Fruit fly (Drosophila melanogaster) ovary, adult (tissue): ENCODE measurements around the gene CG31050.

ENCODE experiments used
- CG17801 ChIP-seq: fragments of 200-800 bp; optimal IDR thresholded peaks from 2 replicates; lab custom pipeline; 2019; ENCODE audit warnings: missing biosample characterization, mild to moderate bottlenecking, missing genetic modification characterization, moderate library complexity; ENCODE audit not compliant: partially characterized antibody

CG31050 gene

DNA sequence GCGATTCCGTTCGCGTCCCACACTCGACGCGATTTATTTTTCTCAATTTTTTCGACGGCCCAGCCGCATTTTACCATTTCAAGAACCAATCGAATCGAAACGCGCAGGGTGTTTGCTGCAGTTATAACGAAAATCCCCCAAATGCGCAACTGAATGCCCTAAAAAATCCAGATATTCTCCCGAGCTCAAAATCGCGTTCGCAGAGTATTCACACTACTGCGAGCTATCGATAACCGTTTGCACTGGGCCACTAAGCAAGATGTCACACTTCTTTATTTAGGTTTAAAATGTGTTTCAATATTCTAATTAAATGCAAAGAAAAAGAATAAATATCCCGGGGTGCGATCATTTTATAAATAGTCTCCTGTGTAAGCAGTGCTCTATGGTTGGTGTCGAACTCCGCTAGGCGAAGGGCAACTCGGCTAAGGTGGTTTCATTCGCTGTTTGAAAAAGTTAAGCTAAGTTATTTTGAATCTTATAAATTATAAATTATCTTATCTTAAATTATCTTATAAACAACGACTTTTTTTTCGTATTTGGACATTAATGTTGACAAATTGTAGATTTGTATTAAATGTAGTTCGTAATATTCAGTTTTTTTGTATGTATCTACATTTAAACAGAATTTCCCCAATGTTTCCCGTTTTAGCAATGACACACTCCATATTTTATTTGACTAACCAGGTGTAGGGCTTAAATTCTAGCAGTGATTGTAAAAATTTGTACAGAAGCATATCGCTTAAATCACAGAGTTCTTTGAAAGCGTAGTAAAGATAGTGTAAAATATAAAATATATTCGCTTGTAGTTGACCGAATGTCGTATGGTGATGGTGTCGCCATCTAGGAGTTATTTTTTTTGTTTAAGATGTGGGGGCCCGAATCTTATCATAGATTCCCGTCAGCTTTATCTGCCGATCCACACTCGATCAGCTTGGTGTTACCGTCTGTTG is 15.0 kb downstream of the CG31050 start, which contains the start of gene CG10011:
Gene CG10011 (minus strand): TSS at position 119 of the 950 bp plus-strand sequence.
- no peak for TF ChIP-seq CG17801

DNA sequence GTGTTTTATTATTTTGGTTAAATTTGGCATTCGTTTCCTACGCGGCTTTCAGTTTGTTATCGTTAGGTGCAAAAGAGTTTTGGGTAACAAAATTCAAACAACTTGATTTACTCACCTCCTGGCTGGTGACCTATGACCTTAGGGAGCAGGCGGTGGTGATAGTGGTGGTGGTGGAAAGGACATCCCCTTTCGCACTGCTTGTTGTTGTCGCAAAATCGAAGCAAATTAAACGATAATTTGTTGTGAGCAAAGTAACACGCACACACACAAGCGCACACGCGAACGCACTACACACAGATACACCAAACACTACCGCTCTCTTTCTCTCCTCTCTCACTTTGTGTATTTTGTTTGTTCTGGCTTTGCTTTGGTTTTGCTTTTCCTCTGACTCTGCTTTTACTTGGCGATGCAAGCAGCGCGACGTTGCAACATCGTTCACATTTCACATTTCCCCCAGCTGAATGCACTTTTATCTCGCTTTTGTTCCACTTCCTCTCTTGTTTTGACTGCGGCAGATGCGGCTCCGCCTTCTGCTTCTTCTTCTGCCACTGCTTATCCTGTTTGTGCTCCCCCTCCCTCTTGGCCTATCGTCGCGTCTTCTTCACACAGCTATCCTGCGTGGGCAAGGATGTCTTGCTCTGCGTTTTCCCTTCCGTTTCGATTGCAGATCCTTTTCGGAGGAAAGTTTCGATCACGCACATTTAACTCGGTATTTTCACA is 15.9 kb downstream of the CG31050 start:
- TF ChIP-seq CG17801 = no peak

DNA sequence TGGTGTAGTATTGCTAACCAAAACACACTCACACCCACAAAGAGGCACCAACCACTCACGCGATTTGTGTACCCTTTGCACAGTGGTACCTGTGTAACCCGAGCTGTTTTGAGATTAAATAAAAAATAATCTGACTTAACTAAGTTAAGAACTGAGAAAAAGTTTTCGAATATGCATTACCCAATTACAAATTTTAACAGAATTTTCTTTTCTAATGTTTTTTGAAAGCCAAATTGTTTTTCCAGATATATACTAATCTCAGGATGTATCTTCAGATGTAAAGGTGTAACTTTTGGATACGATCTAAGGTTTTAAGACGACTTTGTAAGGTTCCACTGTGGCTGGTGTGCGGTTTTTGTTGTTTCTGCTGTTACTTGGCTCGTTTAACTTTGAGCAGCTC is 16.5 kb downstream of the CG31050 start:
- TF ChIP-seq CG17801 = peak; percentile 80

DNA sequence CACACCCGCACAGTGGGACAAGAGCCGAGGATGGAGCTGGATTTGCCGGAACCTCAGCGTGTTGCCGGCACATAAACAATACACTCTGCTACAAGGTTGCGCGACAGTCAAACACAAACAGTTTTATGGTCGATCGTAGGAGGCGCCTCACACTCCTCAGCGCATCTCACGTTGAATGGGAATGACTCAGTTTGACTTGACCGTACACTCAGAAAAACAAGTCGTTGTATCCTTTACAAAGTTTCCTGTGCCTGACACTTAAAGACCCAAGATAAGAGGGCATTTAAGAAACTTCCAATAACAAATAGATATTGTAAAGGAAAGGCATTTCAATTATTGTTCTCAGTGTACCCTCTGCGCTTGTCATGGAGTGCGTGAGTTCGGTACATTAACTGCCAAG is 18.5 kb downstream of the CG31050 start:
- TF ChIP-seq CG17801 = no peak

DNA sequence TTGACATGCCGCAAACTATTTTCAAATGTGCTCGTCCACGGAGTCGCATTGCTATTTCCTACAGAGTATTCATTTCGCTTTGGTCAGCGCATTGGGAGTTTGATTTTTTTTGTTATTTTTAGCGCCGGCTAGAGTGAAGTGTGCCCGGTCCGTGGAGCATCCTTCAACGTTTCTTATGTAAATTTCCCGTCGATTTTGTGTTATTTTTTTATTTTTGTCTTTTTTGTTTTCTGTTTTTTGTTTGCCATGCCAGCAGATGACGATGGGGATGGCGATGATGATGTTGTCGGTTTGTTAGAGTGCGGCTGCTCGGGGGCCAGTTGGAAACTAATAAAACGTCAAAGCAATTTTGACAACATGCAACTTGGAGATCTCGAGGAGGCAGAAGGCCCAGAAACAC is 19.4 kb downstream of the CG31050 start:
- TF ChIP-seq CG17801 = no peak

DNA sequence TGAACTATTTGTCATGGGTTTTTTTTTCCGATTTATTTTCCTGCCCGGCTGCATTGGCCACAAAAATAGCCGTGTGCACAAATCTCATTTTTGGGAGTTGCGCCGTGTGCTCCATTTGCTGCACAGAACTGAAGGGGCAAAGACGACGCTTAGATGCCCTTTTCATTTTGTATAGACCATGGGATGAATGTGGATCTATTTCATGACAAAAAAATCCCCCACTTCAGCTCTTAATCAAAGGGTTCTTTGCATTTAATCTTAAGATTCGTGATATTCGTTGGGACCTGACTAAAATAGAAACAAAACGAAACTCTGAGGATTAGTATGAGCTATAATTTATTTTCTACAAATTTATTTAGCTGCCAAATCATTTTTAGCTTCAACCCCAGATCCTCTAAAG is 20.2 kb downstream of the CG31050 start:
- TF ChIP-seq CG17801 = no peak

DNA sequence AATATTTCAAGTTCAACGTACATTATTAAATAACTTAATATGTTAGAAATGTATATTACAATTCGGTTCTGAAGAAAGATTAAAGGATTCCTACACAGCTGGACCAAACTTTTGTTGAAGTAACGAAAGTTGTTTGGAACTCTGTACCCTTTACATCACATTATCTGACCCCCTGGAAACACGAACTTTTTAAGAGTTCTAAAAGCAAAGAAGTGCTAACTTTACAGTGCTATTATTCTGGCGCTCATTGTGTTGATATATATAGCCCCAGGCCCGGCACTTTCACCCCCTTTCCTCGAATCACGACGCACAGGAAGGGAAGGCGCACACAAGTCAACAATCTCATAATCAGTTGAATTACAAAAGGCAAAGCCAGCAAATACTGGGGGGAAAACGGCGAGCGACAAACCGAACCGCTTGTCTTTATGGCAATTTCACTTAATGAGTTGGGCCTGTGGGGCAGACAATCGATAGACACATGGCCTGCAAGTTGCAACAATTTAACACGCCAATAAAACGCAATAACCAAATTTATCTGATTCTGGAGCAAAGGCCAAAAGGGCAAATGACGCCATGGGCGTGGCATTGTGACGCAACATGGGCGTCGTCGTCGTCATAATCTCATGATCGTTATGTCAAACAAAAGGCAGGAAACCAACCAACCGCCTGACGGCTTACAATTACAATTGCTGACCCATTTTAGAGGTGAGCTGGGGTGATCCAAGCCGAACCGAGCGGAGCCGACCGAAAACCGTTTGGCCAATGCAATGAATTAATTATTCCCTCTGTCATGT is 20.9 kb downstream of the CG31050 start:
- TF ChIP-seq CG17801 = no peak

DNA sequence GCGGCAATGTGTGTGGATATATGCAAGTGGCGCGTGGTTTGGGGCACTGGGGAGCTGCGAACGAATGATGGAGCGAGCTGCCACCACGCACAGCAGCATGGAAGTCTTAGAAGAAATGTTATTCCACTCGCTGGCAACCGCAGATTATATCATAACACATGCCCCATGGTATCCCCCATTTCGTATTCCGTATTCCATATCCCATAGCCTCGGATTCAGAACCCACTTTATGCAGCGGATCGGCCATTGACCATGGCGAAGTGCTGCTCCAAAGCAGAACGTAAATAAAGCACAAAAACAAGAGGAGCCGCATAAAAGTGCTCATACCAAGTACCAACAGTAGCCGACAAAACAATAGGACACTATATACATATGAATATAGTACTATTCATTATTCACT is 21.6 kb downstream of the CG31050 start:
- no peak for TF ChIP-seq CG17801

DNA sequence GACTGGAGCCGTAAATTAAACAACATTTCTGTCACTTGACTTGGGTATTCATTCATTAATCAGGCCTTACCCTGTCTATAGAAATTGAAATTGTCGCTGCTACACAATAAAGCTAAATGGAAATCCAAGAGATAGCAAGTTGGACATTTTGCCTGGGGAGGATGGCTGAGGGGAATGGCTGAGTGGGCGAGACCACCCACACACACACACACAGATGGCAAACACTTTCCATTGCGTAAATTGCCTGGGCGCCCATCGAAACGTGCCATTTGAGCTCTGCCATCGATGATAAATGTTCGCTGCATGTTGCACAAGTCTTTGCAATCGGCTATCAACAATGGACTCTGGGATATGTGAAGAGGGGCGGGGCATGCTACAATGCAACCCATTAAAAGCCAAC is 23.0 kb downstream of the CG31050 start:
- TF ChIP-seq CG17801 = no peak

DNA sequence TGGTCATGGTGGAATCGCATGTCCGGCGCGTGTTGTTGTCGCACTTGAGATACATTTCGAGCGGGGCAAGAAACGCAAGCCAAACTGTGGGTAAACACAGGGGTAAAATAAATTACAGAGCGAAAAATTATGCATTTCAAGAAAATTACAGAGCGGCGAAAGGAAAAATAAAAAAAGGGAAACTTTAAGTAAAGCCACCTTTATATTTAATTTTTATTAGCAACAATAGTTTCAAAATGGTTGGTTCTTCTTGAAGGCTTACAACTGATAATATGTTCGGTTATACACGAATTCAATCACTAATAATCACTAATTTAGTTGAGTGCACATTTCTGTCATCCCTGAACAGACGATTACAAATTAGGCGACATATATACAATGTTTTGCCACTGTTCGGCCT is 26.7 kb downstream of the CG31050 start:
- no peak for TF ChIP-seq CG17801

DNA sequence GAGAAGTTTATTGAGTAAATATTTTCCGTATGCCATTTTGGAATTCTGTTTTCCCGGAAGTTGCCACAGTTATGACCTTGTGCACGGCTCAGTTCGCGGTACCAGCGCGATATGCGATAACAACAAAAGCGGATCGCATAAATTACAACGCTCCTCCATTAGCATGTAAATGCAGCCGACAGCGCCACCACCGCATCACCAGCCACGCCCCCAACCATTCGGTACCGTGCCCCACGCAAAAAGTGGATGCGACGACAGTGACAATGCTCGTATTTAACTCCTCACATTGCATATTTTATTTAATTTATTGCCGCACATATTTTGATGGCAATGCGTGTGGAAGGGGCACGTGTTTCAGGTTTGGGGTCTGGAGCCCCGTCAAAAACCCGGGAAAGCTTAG is 27.2 kb downstream of the CG31050 start:
- no peak for TF ChIP-seq CG17801

DNA sequence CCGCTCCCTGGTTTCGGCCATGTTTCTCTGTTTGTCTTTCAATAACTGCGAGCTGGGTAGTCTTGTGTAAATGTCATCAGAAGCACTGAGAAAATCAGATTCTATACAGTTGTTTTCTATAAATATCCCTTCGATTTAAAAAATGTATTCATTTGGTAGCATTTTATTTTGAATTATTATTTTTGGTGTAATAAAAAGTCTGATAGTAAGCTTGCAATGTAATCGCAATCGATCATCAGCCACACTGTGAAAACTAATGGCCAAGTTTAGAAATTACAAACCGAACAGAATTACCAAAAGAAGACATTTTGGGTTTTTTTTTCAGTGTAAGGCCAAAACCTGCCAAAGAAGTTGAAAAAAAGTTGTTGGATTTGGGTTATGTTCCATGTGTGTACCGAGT is 29.5 kb downstream of the CG31050 start:
- no peak for TF ChIP-seq CG17801

DNA sequence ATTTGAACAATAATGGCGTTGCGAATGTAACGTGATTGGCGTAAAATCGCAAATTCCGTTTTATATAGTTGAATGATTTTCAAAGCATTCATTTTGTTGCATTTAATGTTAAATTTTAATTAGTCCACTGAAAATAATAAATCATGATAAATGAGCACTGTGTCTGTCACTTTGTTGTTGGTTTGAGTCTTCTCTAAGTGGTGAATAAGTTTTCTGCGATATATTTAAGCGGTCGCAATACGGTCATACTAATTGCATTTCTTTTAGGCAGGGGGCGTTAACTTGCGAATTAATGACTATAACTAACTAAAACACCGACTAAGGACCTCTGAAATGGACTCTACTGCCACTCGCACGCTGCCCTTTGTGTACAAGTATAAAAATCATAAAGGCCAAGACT is 44.4 kb downstream of the CG31050 start, which contains the start of gene CG9986:
Gene CG9986 (plus strand): TSS at position 245 of the 400 bp plus-strand sequence.
- no peak for TF ChIP-seq CG17801

DNA sequence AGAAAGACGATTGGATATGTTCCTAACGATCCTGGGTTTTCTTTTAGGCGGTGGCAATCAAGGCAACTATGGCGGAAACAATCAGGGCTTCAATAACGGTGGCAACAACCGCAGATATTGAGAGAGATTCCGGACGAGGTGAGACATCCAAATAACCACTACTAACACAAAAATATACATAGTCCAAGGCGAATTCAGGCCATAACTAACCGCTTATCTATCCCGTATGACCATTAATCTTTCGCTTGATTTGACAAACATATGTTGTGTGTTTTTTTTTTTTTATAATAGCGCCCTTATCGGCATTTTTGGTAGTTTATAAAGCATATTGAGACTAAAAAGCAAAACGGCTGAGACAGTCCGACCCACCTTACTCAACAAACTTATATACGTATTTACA is 46.7 kb downstream of the CG31050 start:
- no peak for TF ChIP-seq CG17801

DNA sequence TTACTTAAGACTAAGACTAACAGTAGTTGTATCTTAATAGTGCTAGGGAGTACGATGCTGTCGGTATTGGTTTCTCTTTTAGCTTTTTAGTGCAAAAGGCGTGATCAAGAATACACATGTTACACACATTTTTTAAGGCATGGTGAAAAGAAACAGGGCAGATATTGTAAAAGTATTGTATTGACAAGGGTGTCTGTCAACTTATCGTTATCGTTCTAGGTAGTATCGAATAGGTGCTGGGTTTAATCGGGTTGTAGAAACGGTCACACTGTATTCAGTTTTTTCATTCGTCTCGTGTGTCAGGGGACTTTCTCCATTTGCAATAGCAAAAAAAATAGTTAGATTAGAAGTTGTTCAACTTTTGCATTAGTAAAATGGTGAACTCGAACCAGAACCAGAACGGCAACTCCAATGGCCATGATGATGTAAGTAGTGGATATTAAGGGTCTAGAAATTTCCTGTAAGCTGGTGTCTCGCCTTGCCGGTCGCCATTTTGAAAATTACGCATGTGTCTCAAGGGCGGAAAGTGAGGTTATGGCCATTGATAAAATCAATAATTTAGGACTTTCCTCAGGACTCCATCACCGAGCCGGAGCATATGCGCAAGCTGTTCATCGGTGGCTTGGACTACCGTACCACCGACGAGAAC is 50.0 kb downstream of the CG31050 start:
- TF ChIP-seq CG17801 = peak; percentile 38
